Worm (Caenorhabditis elegans) whole organism, young adult: ENCODE measurements around the gene ldb-1.

ENCODE experiments used
- C17E4.6 ChIP-seq: fragments of 200-800 bp; sonication (Bioruptor generic); IDR thresholded peaks from 2 replicates; pipeline ENCODE4 v1.3.6; 2022; ENCODE audit warnings: missing genetic modification reagents, missing genetic modification characterization, missing compliant biosample characterization
- F22D6.2 ChIP-seq: sonication (generic microtip); optimal IDR thresholded peaks from 2 replicates; lab custom pipeline; 2016; ENCODE audit warnings: mild to moderate bottlenecking, missing genetic modification characterization, missing compliant biosample characterization
- F23B12.7 ChIP-seq: sonication (generic microtip); optimal IDR thresholded peaks from 2 replicates; lab custom pipeline; 2017; ENCODE audit warnings: missing genetic modification characterization, mild to moderate bottlenecking, missing compliant biosample characterization, antibody characterized with exemption, moderate library complexity; ENCODE audit not compliant: insufficient read depth
- F33H1.4 ChIP-seq: fragments of 200-800 bp; sonication (Bioruptor generic); IDR thresholded peaks from 2 replicates; pipeline ENCODE4 v1.3.6; 2022; ENCODE audit warnings: missing genetic modification reagents, missing genetic modification characterization, missing compliant biosample characterization
- F49E8.2 ChIP-seq: sonication (generic microtip); optimal IDR thresholded peaks from 3 replicates; lab custom pipeline; 2017; ENCODE audit warnings: missing genetic modification characterization, mild to moderate bottlenecking, missing compliant biosample characterization, antibody characterized with exemption, moderate library complexity; ENCODE audit not compliant: insufficient read depth
- F57A8.1 ChIP-seq: fragments of 200-800 bp; sonication (Bioruptor generic); optimal IDR thresholded peaks from 2 replicates; lab custom pipeline; 2018; ENCODE audit warnings: mild to moderate bottlenecking, missing genetic modification characterization, moderate library complexity, missing compliant biosample characterization
- F57C9.4 ChIP-seq: sonication (generic microtip); optimal IDR thresholded peaks from 2 replicates; lab custom pipeline; 2017; ENCODE audit warnings: mild to moderate bottlenecking, missing genetic modification characterization, missing compliant biosample characterization
- K12H6.12 ChIP-seq: fragments of 200-800 bp; sonication (Bioruptor generic); optimal IDR thresholded peaks from 2 replicates; lab custom pipeline; 2018; ENCODE audit warnings: mild to moderate bottlenecking, missing genetic modification characterization, missing compliant biosample characterization
- Y53F4B.3 ChIP-seq: fragments of 200-800 bp; sonication (Bioruptor generic); IDR thresholded peaks from 2 replicates; pipeline ENCODE4 v1.3.6; 2022; ENCODE audit warnings: missing genetic modification reagents, missing genetic modification characterization, missing compliant biosample characterization
- ZK185.1 ChIP-seq: sonication (generic microtip); optimal IDR thresholded peaks from 2 replicates; lab custom pipeline; 2016; ENCODE audit warnings: mild to moderate bottlenecking, missing genetic modification characterization, missing compliant biosample characterization; ENCODE audit not compliant: poor library complexity, severe bottlenecking
- aptf-2 ChIP-seq: fragments of 200-800 bp; sonication (Bioruptor generic); conservative IDR thresholded peaks from 2 replicates; pipeline ENCODE4 v1.3.6; 2022; ENCODE audit warnings: missing genetic modification reagents, missing genetic modification characterization, missing compliant biosample characterization
- athp-1 ChIP-seq: sonication (generic microtip); optimal IDR thresholded peaks from 2 replicates; lab custom pipeline; 2017; ENCODE audit warnings: mild to moderate bottlenecking, missing genetic modification characterization, missing compliant biosample characterization
- attf-5 ChIP-seq: fragments of 200-800 bp; sonication (Bioruptor generic); optimal IDR thresholded peaks from 2 replicates; lab custom pipeline; 2018; ENCODE audit warnings: mild to moderate bottlenecking, missing genetic modification characterization, missing compliant biosample characterization
- attf-6 ChIP-seq: fragments of 200-800 bp; sonication (Bioruptor generic); IDR thresholded peaks from 2 replicates; pipeline ENCODE4 v1.3.6; 2022; ENCODE audit warnings: missing genetic modification reagents, missing genetic modification characterization, missing compliant biosample characterization
- bed-2 ChIP-seq: fragments of 200-800 bp; sonication (Bioruptor generic); IDR thresholded peaks from 2 replicates; pipeline ENCODE4 v1.3.6; 2022; ENCODE audit warnings: missing genetic modification reagents, missing genetic modification characterization, missing compliant biosample characterization
- cebp-1 ChIP-seq, 2 experiments: fragments of 200-800 bp in 1 of 2; sonication (Bioruptor generic) in 1 of 2; sonication (generic microtip) in 1 of 2; IDR thresholded peaks in 1 of 2; optimal IDR thresholded peaks in 1 of 2; 2 replicates each; pipeline versions ENCODE4 v1.3.6 to Lab custom; 2017 to 2022; ENCODE audit warnings: missing compliant biosample characterization in 2 of 2, missing genetic modification characterization in 2 of 2, mild to moderate bottlenecking in 1 of 2, missing genetic modification reagents in 1 of 2, moderate library complexity in 1 of 2
- ceh-100 ChIP-seq: fragments of 200-800 bp; sonication (Bioruptor generic); IDR thresholded peaks from 2 replicates; pipeline ENCODE4 v1.3.6; 2022; ENCODE audit warnings: missing genetic modification reagents, missing genetic modification characterization, missing compliant biosample characterization
- ceh-40 ChIP-seq: fragments of 200-800 bp; sonication (Bioruptor generic); IDR thresholded peaks from 2 replicates; pipeline ENCODE4 v1.3.6; 2022; ENCODE audit warnings: missing genetic modification characterization, missing compliant biosample characterization
- ceh-58 ChIP-seq: fragments of 200-800 bp; sonication (Bioruptor generic); IDR thresholded peaks from 2 replicates; pipeline ENCODE4 v1.3.6; 2022; ENCODE audit warnings: missing genetic modification characterization, missing compliant biosample characterization
- ceh-79 ChIP-seq: sonication (generic microtip); optimal IDR thresholded peaks from 2 replicates; lab custom pipeline; 2017; ENCODE audit warnings: mild to moderate bottlenecking, missing genetic modification characterization, missing compliant biosample characterization
- dpl-1 ChIP-seq: fragments of 150-350 bp; optimal IDR thresholded peaks from 2 replicates; lab custom pipeline; 2014; ENCODE audit warnings: missing biosample characterization, missing genetic modification reagents, missing genetic modification characterization
- ekl-4 ChIP-seq: fragments of 200-800 bp; sonication (Bioruptor generic); IDR thresholded peaks from 2 replicates; pipeline ENCODE4 v1.3.6; 2022; ENCODE audit warnings: missing genetic modification reagents, missing genetic modification characterization, missing compliant biosample characterization
- fkh-3 ChIP-seq: sonication (generic microtip); optimal IDR thresholded peaks from 2 replicates; lab custom pipeline; 2016; ENCODE audit warnings: mild to moderate bottlenecking, missing genetic modification characterization, missing compliant biosample characterization
- gei-17 ChIP-seq: fragments of 200-800 bp; sonication (Bioruptor generic); optimal IDR thresholded peaks from 2 replicates; lab custom pipeline; 2018; ENCODE audit warnings: mild to moderate bottlenecking, missing genetic modification characterization, missing compliant biosample characterization
- him-1 ChIP-seq: sonication (generic microtip); optimal IDR thresholded peaks from 2 replicates; lab custom pipeline; 2016; ENCODE audit warnings: missing genotype, missing genetic modification reagents, missing genetic modification characterization, missing compliant biosample characterization
- hmg-20 ChIP-seq: fragments of 200-800 bp; sonication (Bioruptor generic); IDR thresholded peaks from 2 replicates; pipeline ENCODE4 v1.3.6; 2022; ENCODE audit warnings: missing genetic modification reagents, missing genetic modification characterization, missing compliant biosample characterization
- hrde-1 ChIP-seq: sonication (generic microtip); optimal IDR thresholded peaks from 2 replicates; lab custom pipeline; 2016; ENCODE audit warnings: missing genetic modification characterization, mild to moderate bottlenecking, missing compliant biosample characterization, moderate library complexity, missing genotype, missing genetic modification reagents, borderline replicate concordance
- hsf-1 ChIP-seq: fragments of 200-800 bp; sonication (Bioruptor generic); IDR thresholded peaks from 2 replicates; pipeline ENCODE4 v1.3.6; 2022; ENCODE audit warnings: missing genetic modification reagents, missing genetic modification characterization, missing compliant biosample characterization
- lag-1 ChIP-seq: fragments of 200-800 bp; sonication (Bioruptor generic); IDR thresholded peaks from 2 replicates; pipeline ENCODE4 v1.3.6; 2022; ENCODE audit warnings: missing genetic modification reagents, missing genetic modification characterization, missing compliant biosample characterization
- lin-26 ChIP-seq: fragments of 200-800 bp; sonication (Bioruptor generic); IDR thresholded peaks from 2 replicates; pipeline ENCODE4 v1.3.6; 2022; ENCODE audit warnings: missing genetic modification reagents, missing genetic modification characterization, missing compliant biosample characterization
- lin-35 ChIP-seq, 3 experiments: fragments of 150-350 bp in 2 of 3; sonication (generic microtip) in 1 of 3; optimal IDR thresholded peaks; 2 replicates each; lab custom pipeline; 2014 to 2018; ENCODE audit warnings: missing biosample characterization in 3 of 3, missing genetic modification characterization in 3 of 3, missing genetic modification reagents in 3 of 3
- lir-1 ChIP-seq: fragments of 200-800 bp; sonication (Bioruptor generic); conservative IDR thresholded peaks from 2 replicates; pipeline ENCODE4 v1.3.6; 2022; ENCODE audit warnings: missing genetic modification reagents, missing genetic modification characterization, missing compliant biosample characterization
- madf-6 ChIP-seq: fragments of 200-800 bp; sonication (Bioruptor generic); IDR thresholded peaks from 2 replicates; pipeline ENCODE4 v1.3.6; 2022; ENCODE audit warnings: missing genetic modification reagents, missing genetic modification characterization, missing compliant biosample characterization
- madf-8 ChIP-seq: fragments of 200-800 bp; sonication (Bioruptor generic); conservative IDR thresholded peaks from 2 replicates; pipeline ENCODE4 v1.3.6; 2022; ENCODE audit warnings: missing genetic modification reagents, missing genetic modification characterization, missing compliant biosample characterization
- mel-28 ChIP-seq: sonication (generic microtip); optimal IDR thresholded peaks from 2 replicates; lab custom pipeline; 2016; ENCODE audit warnings: borderline replicate concordance, mild to moderate bottlenecking, missing genetic modification characterization, missing compliant biosample characterization
- mes-4 ChIP-seq: sonication (generic microtip); optimal IDR thresholded peaks from 2 replicates; lab custom pipeline; 2016; ENCODE audit warnings: missing genotype, missing genetic modification characterization, missing compliant biosample characterization
- nhr-80 ChIP-seq: sonication (generic microtip); optimal IDR thresholded peaks from 2 replicates; lab custom pipeline; 2016; ENCODE audit warnings: missing genetic modification characterization, missing compliant biosample characterization
- nhr-90 ChIP-seq: sonication (generic microtip); optimal IDR thresholded peaks from 2 replicates; lab custom pipeline; 2016; ENCODE audit warnings: missing genotype, mild to moderate bottlenecking, missing genetic modification characterization, missing compliant biosample characterization
- snpc-3.4 ChIP-seq: sonication (generic microtip); optimal IDR thresholded peaks from 2 replicates; lab custom pipeline; 2017; ENCODE audit warnings: missing genetic modification characterization, mild to moderate bottlenecking, missing compliant biosample characterization, antibody characterized with exemption, moderate library complexity, missing genotype, missing genetic modification reagents
- snpc-4 ChIP-seq, 5 experiments: fragments of 150-350 bp in 1 of 5; sonication (generic microtip) in 4 of 5; optimal IDR thresholded peaks; 2 replicates each; lab custom pipeline; 2014 to 2018; ENCODE audit warnings: missing genetic modification characterization in 5 of 5, missing biosample characterization in 3 of 5, antibody characterized with exemption in 2 of 5, mild to moderate bottlenecking in 2 of 5, missing compliant biosample characterization in 2 of 5, missing genotype in 2 of 5, moderate library complexity in 2 of 5, missing genetic modification reagents in 1 of 5
- tbp1 ChIP-seq: fragments of 200-800 bp; sonication (Bioruptor generic); optimal IDR thresholded peaks from 2 replicates; lab custom pipeline; 2018; ENCODE audit warnings: mild to moderate bottlenecking, missing genetic modification characterization, missing compliant biosample characterization
- tbx-9 ChIP-seq: sonication (generic microtip); optimal IDR thresholded peaks from 2 replicates; lab custom pipeline; 2016; ENCODE audit warnings: borderline replicate concordance, missing genetic modification characterization, inconsistent platforms, missing compliant biosample characterization
- unc-130 ChIP-seq: sonication (generic microtip); optimal IDR thresholded peaks from 2 replicates; lab custom pipeline; 2016; ENCODE audit warnings: missing genetic modification reagents, missing genetic modification characterization, missing compliant biosample characterization
- ztf-18 ChIP-seq: sonication (generic microtip); optimal IDR thresholded peaks from 2 replicates; lab custom pipeline; 2016; ENCODE audit warnings: missing genotype, mild to moderate bottlenecking, missing genetic modification characterization, missing compliant biosample characterization
- ztf-26 ChIP-seq: sonication (generic microtip); optimal IDR thresholded peaks from 2 replicates; lab custom pipeline; 2017; ENCODE audit warnings: missing genetic modification characterization, missing compliant biosample characterization

Gene ldb-1

ce11 chrX:11031047-11031695, 2.5 kb downstream of the ldb-1 start (continued):
- TF ChIP-seq F57C9.4 (tag; lab: Kevin White, UChicago) (no peak), him-1 (tag; lab: Kevin White, UChicago) (no peak), unc-130 (GFP tag; lab: Kevin White, UChicago) (no peak), ZK185.1 (tag; lab: Kevin White, UChicago) (peak; percentile 72), tbp1 (GFP tag; lab: Kevin White, UChicago) (peak; percentile 34), madf-6 (GFP tag; lab: Robert Waterston, UW) (no peak), tbx-9 (no peak), lin-26 (GFP tag; lab: Robert Waterston, UW) (0 out of 2 replicates have a peak, but pooled peaks have one; percentile 45), ceh-58 (no peak), F57A8.1 (peak; percentile 9), F23B12.7 (tag; lab: Kevin White, UChicago) (no peak), nhr-90 (tag; lab: Kevin White, UChicago) (no peak), hmg-20 (GFP tag; lab: Robert Waterston, UW) (peak; percentile 31), aptf-2 (GFP tag; lab: Robert Waterston, UW) (no peak), mel-28 (tag; lab: Kevin White, UChicago) (no peak), ekl-4 (GFP tag; lab: Robert Waterston, UW) (peak; percentile 75), ceh-100 (GFP tag; lab: Robert Waterston, UW) (0 out of 2 replicates have a peak, but pooled peaks have one; percentile 19), ceh-79 (tag; lab: Kevin White, UChicago) (no peak), bed-2 (GFP tag; lab: Robert Waterston, UW) (no peak), lir-1 (0 out of 2 replicates have a peak, but pooled peaks have one; percentile 47), nhr-80 (peak; percentile 78), Y53F4B.3 (GFP tag; lab: Robert Waterston, UW) (no peak), F49E8.2 (no peak), attf-5 (GFP tag; lab: Kevin White, UChicago) (peak; percentile 81), snpc-4 (GFP tag; optimal IDR thresholded peaks at IDR 0.05; lab: Kevin White, UChicago) (peak; percentile 50), snpc-4 (tag; optimal IDR thresholded peaks at IDR 0.05; lab: Kevin White, UChicago) (peak in 1 of 4 experiments; percentile 46), lin-35 (GFP tag; optimal IDR thresholded peaks at IDR 0.05; lab: Kevin White, UChicago) (peak in 1 of 3 experiments; percentile 64), dpl-1 (GFP tag; lab: Kevin White, UChicago) (no peak), F22D6.2 (peak; percentile 2), ceh-40 (GFP tag; lab: Robert Waterston, UW) (no peak), mes-4 (no peak), attf-6 (GFP tag; lab: Robert Waterston, UW) (no peak), gei-17 (GFP tag; lab: Kevin White, UChicago) (peak; percentile 74), K12H6.12 (tag; lab: Kevin White, UChicago) (peak; percentile 97), hsf-1 (no peak), madf-8 (GFP tag; lab: Robert Waterston, UW) (no peak), hrde-1 (no peak), ztf-18 (tag; lab: Kevin White, UChicago) (peak; percentile 55), C17E4.6 (no peak), athp-1 (tag; lab: Kevin White, UChicago) (peak; percentile 38), cebp-1 (GFP tag; IDR thresholded peaks at IDR 0.05; lab: Robert Waterston, UW) (peak; percentile 48; the same call in 1 of the 2 replicates), cebp-1 (tag; optimal IDR thresholded peaks at IDR 0.05; lab: Kevin White, UChicago) (peak; percentile 81), F33H1.4 (GFP tag; lab: Robert Waterston, UW) (no peak), fkh-3 (tag; lab: Kevin White, UChicago) (no peak), ztf-26 (tag; lab: Kevin White, UChicago) (peak; percentile 83), snpc-3.4 (peak; percentile 21), lag-1 (GFP tag; lab: Robert Waterston, UW) (no peak)
